Fruit fly (Drosophila melanogaster) whole organism, pupa: ENCODE data around the gene D2hgdh.

ENCODE experiments used
- CG14655 ChIP-seq: fragments of 200-800 bp; sonication (Bioruptor generic); optimal IDR thresholded peaks from 3 replicates; lab custom pipeline; 2017; ENCODE audit warnings: mild to moderate bottlenecking, missing biosample characterization, missing genetic modification reagents, missing genetic modification characterization
- CG15710 ChIP-seq: fragments of 200-800 bp; sonication (Bioruptor generic); optimal IDR thresholded peaks from 2 replicates; lab custom pipeline; 2018; ENCODE audit warnings: missing biosample characterization, mild to moderate bottlenecking, missing genetic modification characterization, moderate library complexity
- CG34367 ChIP-seq: fragments of 200-800 bp; sonication (Bioruptor generic); optimal IDR thresholded peaks from 2 replicates; lab custom pipeline; 2018; ENCODE audit warnings: missing biosample characterization, mild to moderate bottlenecking, missing genetic modification characterization
- CG8159 ChIP-seq: fragments of 200-800 bp; sonication (Bioruptor generic); optimal IDR thresholded peaks from 3 replicates; lab custom pipeline; 2018; ENCODE audit warnings: missing biosample characterization, mild to moderate bottlenecking, missing genetic modification characterization, moderate library complexity
- CG9948 ChIP-seq: fragments of 200-800 bp; sonication (Bioruptor generic); optimal IDR thresholded peaks from 2 replicates; lab custom pipeline; 2018; ENCODE audit warnings: missing biosample characterization, mild to moderate bottlenecking, missing genetic modification characterization, moderate library complexity
- Ets98B ChIP-seq: fragments of 200-800 bp; sonication (Bioruptor generic); IDR thresholded peaks from 2 replicates; pipeline ENCODE4 v1.3.6; 2022; ENCODE audit warnings: missing biosample characterization, missing genetic modification characterization
- Pif1A ChIP-seq: fragments of 200-800 bp; sonication (Bioruptor generic); optimal IDR thresholded peaks from 3 replicates; lab custom pipeline; 2016; ENCODE audit warnings: missing biosample characterization, missing genetic modification characterization

dm6 chrX:2142935-2143312, 1.6 kb downstream of the D2hgdh start:
- no peak for TF ChIP-seq Ets98B (GFP tag; lab: Robert Waterston, UW)
- no peak for TF ChIP-seq CG9948 (tag; lab: Kevin White, UChicago)
- TF ChIP-seq CG15710 (tag; lab: Kevin White, UChicago), result no peak
- no peak for TF ChIP-seq Pif1A (GFP tag; lab: Kevin White, UChicago)
- TF ChIP-seq CG34367 (tag; lab: Kevin White, UChicago), result no peak
- TF ChIP-seq CG8159 (tag; lab: Kevin White, UChicago), result no peak
- no peak for TF ChIP-seq CG14655 (GFP tag; lab: Kevin White, UChicago)
